In the genomic region with DNA sequence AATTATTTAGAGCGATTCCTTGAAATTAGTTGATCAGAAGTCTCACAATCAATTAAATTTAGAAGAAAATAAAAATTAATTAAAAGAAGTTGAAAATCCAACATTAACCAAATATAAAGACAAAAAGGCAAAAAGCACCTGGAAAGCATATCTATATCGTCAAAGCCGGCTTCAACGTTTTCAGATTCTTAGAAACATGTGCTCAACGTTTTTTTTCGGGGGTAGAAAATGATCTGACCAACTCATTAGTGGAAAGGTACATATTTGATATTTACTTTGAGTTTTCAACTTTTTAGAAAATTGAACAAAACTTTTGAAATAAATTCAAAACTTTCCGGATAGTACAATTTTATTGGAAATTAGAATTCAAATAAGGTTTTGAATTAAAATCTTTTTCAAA, we compare ENCODE assay signal across 3 worm cellular contexts.
A peak's percentile ranks its signal among the peaks of the same experiment; 100 is the strongest.
TF ChIP-seq lines count a peak whose summit lies in the region.

No protein-coding gene starts in this region.

TF ChIP-seq in whole organism, L1 larva, 84 proteins besides CTCF, POLR2A, EP300 and RAD21:
- TF ChIP-seq efl-1 (optimal IDR thresholded peaks at IDR 0.05; lab: Kevin White, UChicago) (no peak), efl-1 (GFP tag; optimal IDR thresholded peaks at IDR 0.05 in 1 of 2; lab: Kevin White, UChicago) (peak in 1 of 2 experiments; percentile 18), hlh-4 (tag; optimal IDR thresholded peaks at IDR 0.05; lab: Kevin White, UChicago) (peak; percentile 82), nhr-76 (tag; optimal IDR thresholded peaks at IDR 0.05; lab: Kevin White, UChicago) (no peak), Y116A8C.19 (tag; optimal IDR thresholded peaks at IDR 0.05; lab: Kevin White, UChicago; ENCODE audit: borderline replicate concordance) (no peak), fkh-8 (tag; optimal IDR thresholded peaks at IDR 0.05; lab: Kevin White, UChicago) (peak; percentile 53), nhr-237 (tag; optimal IDR thresholded peaks at IDR 0.05; lab: Kevin White, UChicago) (no peak), unc-98 (GFP tag; IDR thresholded peaks at IDR 0.05; lab: Robert Waterston, UW) (no peak)

TF ChIP-seq in whole organism, L3 larva, 47 proteins besides CTCF, POLR2A, EP300 and RAD21:
- TF ChIP-seq mdl-1 (tag; optimal IDR thresholded peaks at IDR 0.05; lab: Kevin White, UChicago) (no peak), nhr-237 (tag; optimal IDR thresholded peaks at IDR 0.05; lab: Kevin White, UChicago) (no peak), ZK546.5 (tag; optimal IDR thresholded peaks at IDR 0.05; lab: Kevin White, UChicago) (no peak), R02D3.7 (tag; optimal IDR thresholded peaks at IDR 0.05; lab: Kevin White, UChicago) (no peak), pha-4 (tag; optimal IDR thresholded peaks at IDR 0.05; lab: Kevin White, UChicago) (no peak), mml-1 (tag; optimal IDR thresholded peaks at IDR 0.05; lab: Kevin White, UChicago) (no peak), nhr-11 (tag; optimal IDR thresholded peaks at IDR 0.05; lab: Kevin White, UChicago) (peak; percentile 39)

TF ChIP-seq in whole organism, L4 larva, 104 proteins besides CTCF, POLR2A, EP300 and RAD21:
- TF ChIP-seq zip-2 (tag; optimal IDR thresholded peaks at IDR 0.05; lab: Kevin White, UChicago) (no peak), nhr-11 (tag; optimal IDR thresholded peaks at IDR 0.05; lab: Kevin White, UChicago) (peak; percentile 26), cey-2 (tag; optimal IDR thresholded peaks at IDR 0.05; lab: Kevin White, UChicago; ENCODE audit: borderline replicate concordance, insufficient read depth) (no peak), Y5F2A.4 (GFP tag; optimal IDR thresholded peaks at IDR 0.05; lab: Kevin White, UChicago) (no peak), aha-1 (tag; lab: Kevin White, UChicago) (peak; percentile 76), hif-1 (tag; optimal IDR thresholded peaks at IDR 0.05; lab: Kevin White, UChicago) (no peak)
TF ChIP-seq in whole organism, L4 larva: peak in this region for 2.
